Worm (Caenorhabditis elegans) whole organism, early embryonic: ENCODE data around the gene ceh-31.

Experiments
- B0310.2 ChIP-seq: sonication (generic microtip); optimal IDR thresholded peaks from 2 replicates; lab custom pipeline; 2016; ENCODE audit warnings: mild to moderate bottlenecking, missing genetic modification characterization, missing compliant biosample characterization
- ama-1 ChIP-seq: fragments of 150-350 bp; optimal IDR thresholded peaks from 2 replicates; lab custom pipeline; 2014
- ets-7 ChIP-seq: sonication (generic microtip); optimal IDR thresholded peaks from 2 replicates; lab custom pipeline; 2016; ENCODE audit warnings: missing genotype, missing genetic modification characterization, missing compliant biosample characterization
- hmbx-1 ChIP-seq: sonication (generic microtip); optimal IDR thresholded peaks from 2 replicates; lab custom pipeline; 2016; ENCODE audit warnings: mild to moderate bottlenecking, missing genetic modification characterization, missing compliant biosample characterization
- hnd-1 ChIP-seq: sonication (generic microtip); optimal IDR thresholded peaks from 2 replicates; lab custom pipeline; 2016; ENCODE audit warnings: missing genetic modification characterization, missing compliant biosample characterization
- tbx-11 ChIP-seq: fragments of 200-800 bp; sonication (Bioruptor generic); IDR thresholded peaks from 2 replicates; pipeline ENCODE4 v1.3.6; 2022; ENCODE audit warnings: missing genetic modification characterization, missing compliant biosample characterization
- tbx-37 ChIP-seq: fragments of 200-800 bp; sonication (Bioruptor generic); conservative IDR thresholded peaks from 2 replicates; pipeline ENCODE4 v1.3.6; 2022; ENCODE audit warnings: missing genetic modification reagents, missing genetic modification characterization, missing compliant biosample characterization

ce11 chrX:3021466-3021865 is 48.8 kb downstream of the ceh-31 start:
- TF ChIP-seq ets-7 (no peak), ama-1 (lab: Kevin White, UChicago) (no peak), B0310.2 (tag; lab: Kevin White, UChicago) (no peak), tbx-37 (GFP tag; lab: Robert Waterston, UW) (no peak), hnd-1 (tag; lab: Kevin White, UChicago) (no peak), tbx-11 (no peak), hmbx-1 (tag; lab: Kevin White, UChicago) (no peak)
